Worm (Caenorhabditis elegans): Measurements from ENCODE around the gene srbc-78.

- TF ChIP-seq him-1 (tag; optimal IDR thresholded peaks at IDR 0.05) (no peak), dao-5 (tag; optimal IDR thresholded peaks at IDR 0.05) (no peak), W03F9.2 (tag; optimal IDR thresholded peaks at IDR 0.05) (no peak)
Measured at ce11 chrV:20509427-20509826, 20.4 kb upstream of the srbc-78 start.

Measured in whole organism, L4/young adult.